Worm (Caenorhabditis elegans) whole organism, L3 larva: ENCODE measurements around the gene T28A11.20.

ENCODE experiments used
- ama-1 ChIP-seq: fragments of 150-350 bp; optimal IDR thresholded peaks from 2 replicates; lab custom pipeline; 2018
- elt-3 ChIP-seq, 3 experiments: fragments of 150-350 bp in 1 of 3; sonication (generic microtip) in 2 of 3; optimal IDR thresholded peaks; 2 replicates in 2 of 3; 4 replicates in 1 of 3; lab custom pipeline; 2014 to 2017; ENCODE audit warnings: missing biosample characterization in 3 of 3, missing genetic modification characterization in 3 of 3
- lin-39 ChIP-seq: fragments of 150-350 bp; optimal IDR thresholded peaks from 2 replicates; lab custom pipeline; 2018; ENCODE audit warnings: missing biosample characterization, missing genetic modification reagents, missing genetic modification characterization
- nfya-1 ChIP-seq: sonication (generic microtip); optimal IDR thresholded peaks from 2 replicates; lab custom pipeline; 2017; ENCODE audit warnings: missing genetic modification characterization, mild to moderate bottlenecking, missing compliant biosample characterization, antibody characterized with exemption, moderate library complexity; ENCODE audit not compliant: insufficient read depth
- nhr-12 ChIP-seq: fragments of 150-350 bp; optimal IDR thresholded peaks from 2 replicates; lab custom pipeline; 2014; ENCODE audit warnings: missing biosample characterization, missing genetic modification characterization
- nhr-23 ChIP-seq: fragments of 150-350 bp; optimal IDR thresholded peaks from 2 replicates; lab custom pipeline; 2014; ENCODE audit warnings: missing biosample characterization, missing genetic modification reagents, missing genetic modification characterization
- snpc-4 ChIP-seq: fragments of 150-350 bp; optimal IDR thresholded peaks from 2 replicates; lab custom pipeline; 2014; ENCODE audit warnings: missing biosample characterization, missing genetic modification characterization
- zag-1 ChIP-seq: fragments of 150-350 bp; optimal IDR thresholded peaks from 2 replicates; lab custom pipeline; 2014; ENCODE audit warnings: missing biosample characterization, missing genetic modification characterization

DNA sequence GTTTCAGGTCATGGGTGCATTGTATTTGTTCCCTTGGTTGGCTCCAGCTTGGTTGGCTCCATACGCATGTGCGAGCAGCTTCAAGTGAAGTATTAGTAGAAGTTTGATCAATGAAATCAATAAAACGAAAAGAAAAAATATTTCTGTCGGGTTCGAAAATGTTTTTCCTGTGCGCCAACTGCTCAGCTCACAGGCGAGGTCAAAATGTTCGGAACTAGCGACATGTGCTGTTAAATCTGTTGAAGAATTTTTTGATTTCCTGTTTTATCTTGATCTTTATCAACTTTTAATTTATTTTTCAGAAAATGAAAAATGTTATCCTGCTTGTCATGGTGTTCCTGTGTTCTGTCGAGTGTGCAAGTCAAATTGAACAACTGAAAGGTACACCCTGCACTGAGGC is 8.5 kb upstream of the T28A11.20 start, which contains the start of gene T28A11.25:
- TF ChIP-seq snpc-4 (tag; lab: Kevin White, UChicago) (no peak), nfya-1 (no peak), nhr-12 (tag; lab: Kevin White, UChicago) (no peak), ama-1 (lab: Kevin White, UChicago) (no peak), elt-3 (tag; optimal IDR thresholded peaks at IDR 0.05; lab: Kevin White, UChicago) (no peak), lin-39 (tag; lab: Kevin White, UChicago) (no peak), nhr-23 (tag; lab: Kevin White, UChicago) (no peak), zag-1 (tag; lab: Kevin White, UChicago) (no peak)
